Fruit fly (Drosophila melanogaster) whole organism, embryonic: Measurements from ENCODE around the gene CG14402.

Source experiments
- Adf1 ChIP-seq: fragments of 200-800 bp; sonication (Bioruptor generic); IDR thresholded peaks from 2 replicates; pipeline ENCODE4 v1.3.6; 2022; ENCODE audit warnings: missing biosample characterization, missing genetic modification characterization
- Atf3 ChIP-seq: fragments of 200-800 bp; sonication (Bioruptor generic); optimal IDR thresholded peaks from 3 replicates; lab custom pipeline; 2016; ENCODE audit warnings: missing biosample characterization, missing genetic modification characterization
- Atf6 ChIP-seq: fragments of 200-800 bp; sonication (Bioruptor generic); IDR thresholded peaks from 2 replicates; pipeline ENCODE4 v1.3.6; 2022; ENCODE audit warnings: missing biosample characterization, missing genetic modification characterization
- BEAF-32 ChIP-seq: fragments of 200-800 bp; sonication (Bioruptor generic); optimal IDR thresholded peaks from 3 replicates; lab custom pipeline; 2017; ENCODE audit warnings: missing biosample characterization, missing genetic modification characterization, mild to moderate bottlenecking, moderate library complexity, missing genetic modification reagents
- Bgb ChIP-seq: fragments of 200-800 bp; sonication (Bioruptor generic); IDR thresholded peaks from 2 replicates; pipeline ENCODE4 v1.3.6; 2022; ENCODE audit warnings: missing biosample characterization, missing genetic modification characterization; ENCODE audit not compliant: partially characterized antibody
- CG10147 ChIP-seq: fragments of 200-800 bp; sonication (Bioruptor generic); optimal IDR thresholded peaks from 2 replicates; lab custom pipeline; 2019; ENCODE audit warnings: missing biosample characterization, mild to moderate bottlenecking, missing genetic modification characterization, moderate library complexity
- CG10462 ChIP-seq: fragments of 200-800 bp; sonication (Bioruptor generic); optimal IDR thresholded peaks from 2 replicates; lab custom pipeline; 2016; ENCODE audit warnings: missing biosample characterization, missing genetic modification characterization
- CG11085 ChIP-seq: fragments of 200-800 bp; sonication (Bioruptor generic); IDR thresholded peaks from 2 replicates; pipeline ENCODE4 v1.3.6; 2022; ENCODE audit warnings: missing biosample characterization, missing genetic modification characterization
- CG12942 ChIP-seq: fragments of 200-800 bp; sonication (Bioruptor generic); optimal IDR thresholded peaks from 3 replicates; lab custom pipeline; 2016; ENCODE audit warnings: missing biosample characterization, missing genetic modification characterization
- CG13624 ChIP-seq: fragments of 200-800 bp; sonication (Bioruptor generic); optimal IDR thresholded peaks from 2 replicates; lab custom pipeline; 2016; ENCODE audit warnings: missing biosample characterization, missing genetic modification characterization
- CG15269 ChIP-seq: fragments of 200-800 bp; sonication (Bioruptor generic); optimal IDR thresholded peaks from 2 replicates; lab custom pipeline; 2018; ENCODE audit warnings: missing biosample characterization, mild to moderate bottlenecking, missing genetic modification characterization, moderate library complexity
- CG18599 ChIP-seq: fragments of 200-800 bp; sonication (Bioruptor generic); optimal IDR thresholded peaks from 3 replicates; lab custom pipeline; 2017; ENCODE audit warnings: missing biosample characterization, missing genetic modification characterization, mild to moderate bottlenecking, moderate library complexity, missing genetic modification reagents
- CG2199 ChIP-seq: fragments of 200-800 bp; sonication (Bioruptor generic); IDR thresholded peaks from 3 replicates; pipeline ENCODE4 v1.3.6; 2022; ENCODE audit warnings: missing biosample characterization, missing genetic modification characterization
- CG2875 ChIP-seq: fragments of 200-800 bp; sonication (Bioruptor generic); optimal IDR thresholded peaks from 2 replicates; lab custom pipeline; 2017; ENCODE audit warnings: missing biosample characterization, mild to moderate bottlenecking, missing genetic modification characterization, missing genetic modification reagents
- CG6175 ChIP-seq: fragments of 200-800 bp; sonication (Bioruptor generic); IDR thresholded peaks from 3 replicates; pipeline ENCODE4 v1.3.6; 2022; ENCODE audit warnings: missing biosample characterization, missing genetic modification characterization
- CG6683 ChIP-seq: fragments of 200-800 bp; sonication (Bioruptor generic); optimal IDR thresholded peaks from 2 replicates; lab custom pipeline; 2017; ENCODE audit warnings: missing biosample characterization, mild to moderate bottlenecking, missing genetic modification characterization, missing genetic modification reagents
- CG7556 ChIP-seq: fragments of 200-800 bp; sonication (Bioruptor generic); optimal IDR thresholded peaks from 2 replicates; lab custom pipeline; 2017; ENCODE audit warnings: missing biosample characterization, mild to moderate bottlenecking, missing genetic modification characterization
- CG7928 ChIP-seq: fragments of 200-800 bp; sonication (Bioruptor generic); optimal IDR thresholded peaks from 2 replicates; lab custom pipeline; 2017; ENCODE audit warnings: missing biosample characterization, mild to moderate bottlenecking, missing genetic modification characterization
- CTCF ChIP-seq: fragments of 200-800 bp; sonication (Bioruptor generic); optimal IDR thresholded peaks from 2 replicates; lab custom pipeline; 2017; ENCODE audit warnings: missing biosample characterization, mild to moderate bottlenecking, missing genetic modification characterization, moderate library complexity
- D19B ChIP-seq: fragments of 200-800 bp; sonication (Bioruptor generic); optimal IDR thresholded peaks from 2 replicates; lab custom pipeline; 2017; ENCODE audit warnings: missing biosample characterization, mild to moderate bottlenecking, missing genetic modification characterization
- Dek ChIP-seq: fragments of 200-800 bp; sonication (Bioruptor generic); optimal IDR thresholded peaks from 3 replicates; lab custom pipeline; 2019; ENCODE audit warnings: missing biosample characterization, mild to moderate bottlenecking, missing genetic modification characterization, moderate library complexity
- Dfd ChIP-seq, 2 experiments: fragments of >200 bp; optimal IDR thresholded peaks; 2 replicates each; lab custom pipeline; 2017; ENCODE audit warnings: missing biosample characterization in 2 of 2, missing genetic modification characterization in 2 of 2
- ERR ChIP-seq: fragments of 200-800 bp; sonication (Bioruptor generic); optimal IDR thresholded peaks from 2 replicates; lab custom pipeline; 2016; ENCODE audit warnings: missing biosample characterization, missing genetic modification characterization
- H2.0 ChIP-seq: fragments of 200-800 bp; sonication (Bioruptor generic); IDR thresholded peaks from 2 replicates; pipeline ENCODE4 v1.3.6; 2022; ENCODE audit warnings: missing biosample characterization, missing genetic modification characterization
- Hmr ChIP-seq: fragments of 200-800 bp; sonication (Bioruptor generic); optimal IDR thresholded peaks from 3 replicates; lab custom pipeline; 2017; ENCODE audit warnings: mild to moderate bottlenecking, missing biosample characterization, missing genetic modification reagents, missing genetic modification characterization
- Hr51 ChIP-seq, 2 experiments: fragments of 200-800 bp; sonication (Bioruptor generic); optimal IDR thresholded peaks; 2 replicates in 1 of 2; 3 replicates in 1 of 2; lab custom pipeline; 2016 to 2018; ENCODE audit warnings: missing biosample characterization in 2 of 2, missing genetic modification characterization in 2 of 2, mild to moderate bottlenecking in 1 of 2, moderate library complexity in 1 of 2
- NC2β ChIP-seq: fragments of 200-800 bp; sonication (Bioruptor generic); optimal IDR thresholded peaks from 2 replicates; lab custom pipeline; 2016; ENCODE audit warnings: missing biosample characterization, missing genetic modification characterization
- NFAT ChIP-seq: fragments of 200-800 bp; sonication (Bioruptor generic); IDR thresholded peaks from 2 replicates; pipeline ENCODE4 v1.3.6; 2022; ENCODE audit warnings: missing biosample characterization, missing genetic modification characterization
- Pdp1 ChIP-seq, 2 experiments: fragments of 200-800 bp; sonication (Bioruptor generic); optimal IDR thresholded peaks; 3 replicates each; lab custom pipeline; 2016; ENCODE audit warnings: missing biosample characterization in 2 of 2, missing genetic modification characterization in 2 of 2, mild to moderate bottlenecking in 1 of 2, moderate library complexity in 1 of 2
- amos ChIP-seq: fragments of 200-800 bp; sonication (Bioruptor generic); IDR thresholded peaks from 2 replicates; pipeline ENCODE4 v1.3.6; 2022; ENCODE audit warnings: missing biosample characterization, missing genetic modification characterization; ENCODE audit not compliant: partially characterized antibody
- bowl ChIP-seq: fragments of 200-800 bp; sonication (Bioruptor generic); IDR thresholded peaks from 2 replicates; pipeline ENCODE4 v1.3.6; 2022; ENCODE audit warnings: missing biosample characterization, missing genetic modification characterization
- cas ChIP-seq: fragments of 200-800 bp; sonication (Bioruptor generic); IDR thresholded peaks from 2 replicates; pipeline ENCODE4 v1.3.6; 2022; ENCODE audit warnings: missing biosample characterization, missing genetic modification characterization
- crol ChIP-seq: fragments of 200-800 bp; sonication (Bioruptor generic); IDR thresholded peaks from 2 replicates; pipeline ENCODE4 v1.3.6; 2022; ENCODE audit warnings: missing biosample characterization, missing genetic modification characterization
- insv ChIP-seq, 2 experiments: fragments of 200-800 bp; sonication (Bioruptor generic); optimal IDR thresholded peaks; 3 replicates each; lab custom pipeline; 2016 to 2018; ENCODE audit warnings: missing biosample characterization in 2 of 2, missing genetic modification characterization in 2 of 2
- oc ChIP-seq: fragments of 200-800 bp; sonication (Bioruptor generic); optimal IDR thresholded peaks from 2 replicates; lab custom pipeline; 2018; ENCODE audit warnings: missing biosample characterization, mild to moderate bottlenecking, missing genetic modification characterization, moderate library complexity
- org-1 ChIP-seq: fragments of 200-800 bp; sonication (Bioruptor generic); optimal IDR thresholded peaks from 2 replicates; lab custom pipeline; 2017; ENCODE audit warnings: missing biosample characterization, missing genetic modification characterization
- otp ChIP-seq: fragments of 200-800 bp; sonication (Bioruptor generic); IDR thresholded peaks from 3 replicates; pipeline ENCODE4, ENCODE4 v1.3.6; 2022; ENCODE audit warnings: missing biosample characterization, missing genetic modification characterization
- pfk ChIP-seq: fragments of 200-800 bp; sonication (Bioruptor generic); optimal IDR thresholded peaks from 2 replicates; lab custom pipeline; 2018; ENCODE audit warnings: missing biosample characterization, mild to moderate bottlenecking, missing genetic modification characterization, moderate library complexity
- rib ChIP-seq: fragments of 200-800 bp; sonication (Bioruptor generic); IDR thresholded peaks from 2 replicates; pipeline ENCODE4 v1.3.6; 2022; ENCODE audit warnings: missing biosample characterization, missing genetic modification characterization
- ro ChIP-seq: fragments of 200-800 bp; sonication (Bioruptor generic); IDR thresholded peaks from 2 replicates; pipeline ENCODE4 v1.3.6; 2022; ENCODE audit warnings: missing biosample characterization, missing genetic modification characterization
- sd ChIP-seq: fragments of 200-800 bp; sonication (Bioruptor generic); optimal IDR thresholded peaks from 3 replicates; lab custom pipeline; 2018; ENCODE audit warnings: missing biosample characterization, mild to moderate bottlenecking, missing genetic modification characterization, moderate library complexity
- sob ChIP-seq: fragments of 200-800 bp; sonication (Bioruptor generic); IDR thresholded peaks from 2 replicates; pipeline ENCODE4 v1.3.6; 2022; ENCODE audit warnings: missing biosample characterization, missing genetic modification characterization
- sqz ChIP-seq: fragments of 200-800 bp; sonication (Bioruptor generic); optimal IDR thresholded peaks from 3 replicates; lab custom pipeline; 2018; ENCODE audit warnings: missing biosample characterization, mild to moderate bottlenecking, missing genetic modification characterization
- sr ChIP-seq: fragments of 200-800 bp; sonication (Bioruptor generic); IDR thresholded peaks from 3 replicates; pipeline ENCODE4 v1.3.6; 2022; ENCODE audit warnings: missing biosample characterization, missing genetic modification characterization
- tin ChIP-seq: fragments of 200-800 bp; sonication (Bioruptor generic); optimal IDR thresholded peaks from 3 replicates; lab custom pipeline; 2016; ENCODE audit warnings: missing biosample characterization, missing genetic modification characterization
- tup ChIP-seq: fragments of 200-800 bp; sonication (Bioruptor generic); optimal IDR thresholded peaks from 2 replicates; lab custom pipeline; 2016; ENCODE audit warnings: missing biosample characterization, mild to moderate bottlenecking, missing genetic modification characterization, moderate library complexity
- vvl ChIP-seq: fragments of 200-800 bp; sonication (Bioruptor generic); IDR thresholded peaks from 2 replicates; pipeline ENCODE4 v1.3.6; 2022; ENCODE audit warnings: missing biosample characterization, missing genetic modification characterization
- z ChIP-seq: fragments of 200-800 bp; sonication (Bioruptor generic); IDR thresholded peaks from 3 replicates; pipeline ENCODE4 v1.3.6; 2022; ENCODE audit warnings: missing biosample characterization, missing genetic modification characterization

CG14402 gene

dm6 chr2L:20858371-20859340 is 9.6 kb downstream of the CG14402 start, which contains the start of gene bero:
Gene bero (plus strand): TSS chr2L:20858695.
- TF ChIP-seq tup (GFP tag; lab: Kevin White, UChicago) = no peak
- no peak for TF ChIP-seq Dek (tag; lab: Kevin White, UChicago)
- peak; percentile 3 for TF ChIP-seq CG15269
- no peak for TF ChIP-seq bowl
- TF ChIP-seq CG7928 = no peak
- TF ChIP-seq D19B (GFP tag; lab: Kevin White, UChicago) = no peak
- peak; percentile 72 for TF ChIP-seq sd
- TF ChIP-seq rib (GFP tag; lab: Robert Waterston, UW) = peak; percentile 58; the same call in 1 of the 2 replicates
- peak in 1 of 2 experiments; percentile 79 for TF ChIP-seq insv (GFP tag; optimal IDR thresholded peaks at IDR 0.05; lab: Kevin White, UChicago)
- TF ChIP-seq NC2β (GFP tag; lab: Kevin White, UChicago) = no peak
- TF ChIP-seq amos (GFP tag; lab: Robert Waterston, UW) = peak; percentile 41; the same call in 1 of the 2 replicates
- no peak for TF ChIP-seq CG10147 (GFP tag; lab: Kevin White, UChicago)
- no peak for TF ChIP-seq CG13624 (GFP tag; lab: Kevin White, UChicago)
- no peak for TF ChIP-seq CG6683 (GFP tag; lab: Kevin White, UChicago)
- TF ChIP-seq CG7556 (GFP tag; lab: Kevin White, UChicago) = no peak
- TF ChIP-seq oc (tag; lab: Kevin White, UChicago) = no peak
- no peak for TF ChIP-seq ERR (GFP tag; lab: Kevin White, UChicago)
- TF ChIP-seq CG10462 = no peak
- no peak for TF ChIP-seq NFAT
- no peak for TF ChIP-seq pfk
- peak; percentile 73 for TF ChIP-seq sqz (GFP tag; lab: Kevin White, UChicago)
- TF ChIP-seq cas = no peak
- peak; percentile 17; the same call in 1 of the 2 replicates for TF ChIP-seq sob
- no peak for TF ChIP-seq CG12942 (GFP tag; lab: Kevin White, UChicago)
- no peak for TF ChIP-seq Dfd (GFP tag; optimal IDR thresholded peaks at IDR 0.05; lab: Kevin White, UChicago)
- TF ChIP-seq tin (GFP tag; lab: Kevin White, UChicago) = no peak
- TF ChIP-seq Hmr (GFP tag; lab: Kevin White, UChicago) = no peak
- TF ChIP-seq CG18599 (GFP tag; lab: Kevin White, UChicago) = no peak
- TF ChIP-seq otp (GFP tag; lab: Robert Waterston, UW) = peak; percentile 24; the same call in 1 of the 3 replicates
- TF ChIP-seq CG6175 = peak; percentile 64; the same call in 2 of the 3 replicates
- no peak for TF ChIP-seq CG11085 (GFP tag; lab: Robert Waterston, UW)
- TF ChIP-seq org-1 (GFP tag; lab: Kevin White, UChicago) = no peak
- TF ChIP-seq H2.0 (GFP tag; lab: Robert Waterston, UW) = 0 out of 2 replicates have a peak, but pooled peaks have one; percentile 7
- TF ChIP-seq Hr51 (GFP tag; optimal IDR thresholded peaks at IDR 0.05; lab: Kevin White, UChicago) = peak in 1 of 2 experiments; percentile 13
- TF ChIP-seq Pdp1 (GFP tag; optimal IDR thresholded peaks at IDR 0.05; lab: Kevin White, UChicago) = no peak
- TF ChIP-seq Atf3 (GFP tag; lab: Kevin White, UChicago) = no peak
- peak; percentile 13 for TF ChIP-seq CTCF (GFP tag; lab: Kevin White, UChicago)
- TF ChIP-seq z (GFP tag; lab: Robert Waterston, UW) = peak; percentile 95
- TF ChIP-seq Adf1 (GFP tag; lab: Robert Waterston, UW) = 0 out of 2 replicates have a peak, but pooled peaks have one; percentile 14
- TF ChIP-seq ro (GFP tag; lab: Robert Waterston, UW) = no peak
- TF ChIP-seq Atf6 (GFP tag; lab: Robert Waterston, UW) = 0 out of 2 replicates have a peak, but pooled peaks have one; percentile 38
- TF ChIP-seq CG2875 (GFP tag; lab: Kevin White, UChicago) = no peak
- TF ChIP-seq crol (GFP tag; lab: Robert Waterston, UW) = no peak
- peak; percentile 65; the same call in 2 of the 3 replicates for TF ChIP-seq CG2199 (GFP tag; lab: Robert Waterston, UW)
- TF ChIP-seq vvl = peak; percentile 58; the same call in 1 of the 2 replicates
- TF ChIP-seq Bgb = peak; percentile 30; the same call in 1 of the 2 replicates
- no peak for TF ChIP-seq BEAF-32 (GFP tag; lab: Kevin White, UChicago)
- peak; percentile 38; the same call in 1 of the 3 replicates for TF ChIP-seq sr
